Worm (Caenorhabditis elegans) whole organism, L2 larva: ENCODE measurements around the gene fzr-1.

ENCODE experiments used
- ZK546.5 ChIP-seq: sonication (generic microtip); optimal IDR thresholded peaks from 2 replicates; lab custom pipeline; 2017; ENCODE audit warnings: missing biosample characterization, missing genetic modification characterization
- aly-2 ChIP-seq: fragments of 150-350 bp; optimal IDR thresholded peaks from 2 replicates; lab custom pipeline; 2014; ENCODE audit warnings: missing biosample characterization, missing genetic modification characterization
- dmd-4 ChIP-seq: sonication (generic microtip); optimal IDR thresholded peaks from 2 replicates; lab custom pipeline; 2017; ENCODE audit warnings: missing biosample characterization, missing genetic modification characterization
- mdl-1 ChIP-seq, 2 experiments: fragments of 150-350 bp in 1 of 2; sonication (generic microtip) in 1 of 2; optimal IDR thresholded peaks; 2 replicates each; lab custom pipeline; 2017; ENCODE audit warnings: missing biosample characterization in 2 of 2, missing genetic modification characterization in 2 of 2
- nhr-77 ChIP-seq: fragments of 150-350 bp; optimal IDR thresholded peaks from 2 replicates; lab custom pipeline; 2014; ENCODE audit warnings: missing biosample characterization, missing genetic modification characterization
- skn-1 ChIP-seq: sonication (generic microtip); optimal IDR thresholded peaks from 2 replicates; lab custom pipeline; 2017; ENCODE audit warnings: missing biosample characterization, missing genetic modification characterization
- unc-62 ChIP-seq: fragments of 150-350 bp; optimal IDR thresholded peaks from 2 replicates; lab custom pipeline; 2014; ENCODE audit warnings: missing biosample characterization, missing genetic modification reagents, missing genetic modification characterization
- ztf-11 ChIP-seq: sonication (generic microtip); optimal IDR thresholded peaks from 2 replicates; lab custom pipeline; 2017; ENCODE audit warnings: missing biosample characterization, missing genetic modification characterization

ce11 chrII:9605336-9605735, 38.9 kb downstream of the fzr-1 start, which contains the start of gene nhr-19:
- TF ChIP-seq unc-62 (GFP tag; lab: Kevin White, UChicago) (no peak), ZK546.5 (no peak), mdl-1 (tag; optimal IDR thresholded peaks at IDR 0.05; lab: Kevin White, UChicago) (no peak), nhr-77 (tag; lab: Kevin White, UChicago) (no peak), skn-1 (tag; lab: Kevin White, UChicago) (no peak), ztf-11 (tag; lab: Kevin White, UChicago) (no peak), dmd-4 (no peak), aly-2 (no peak)
